Worm (Caenorhabditis elegans): ENCODE data around the gene perm-5.

The perm-5 gene

DNA sequence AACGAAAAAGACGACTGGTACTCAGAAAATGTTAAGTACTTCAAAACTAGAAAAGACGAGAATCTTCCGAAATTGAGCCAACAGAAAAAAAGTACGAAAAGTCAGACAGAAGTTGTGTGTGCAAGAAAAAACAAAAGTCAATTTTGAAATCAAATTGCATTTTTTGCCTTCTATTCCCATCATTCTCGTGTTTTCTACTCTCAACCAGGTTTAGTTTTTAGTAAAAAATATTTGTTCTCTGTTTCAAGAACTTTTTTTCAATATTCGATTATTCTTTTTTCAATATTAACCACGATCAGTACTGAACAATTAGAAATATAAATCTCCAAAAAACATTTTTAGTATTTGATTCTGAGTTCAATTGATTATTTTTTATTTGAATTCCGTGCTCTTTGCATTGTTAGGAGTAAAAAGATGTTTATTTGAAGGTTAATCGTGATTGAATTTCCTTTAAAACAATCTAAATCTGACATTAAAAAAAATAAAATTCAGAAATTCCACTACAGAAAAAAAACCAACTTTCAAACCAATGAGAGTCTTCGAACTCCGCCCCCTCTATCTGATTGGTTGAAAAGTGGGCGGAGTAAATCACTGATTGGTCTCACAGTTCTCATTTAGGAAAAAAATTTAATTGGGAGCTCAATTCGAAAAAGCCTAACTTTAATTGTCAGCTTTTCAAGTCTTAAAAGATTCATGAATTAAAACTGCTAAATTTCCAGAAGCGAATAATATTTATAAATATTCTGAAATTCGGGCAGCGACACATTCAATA, 12.3 kb upstream of the perm-5 start:
- TF ChIP-seq ztf-29 (GFP tag; IDR thresholded peaks at IDR 0.05) (no peak), klf-2 (GFP tag; conservative IDR thresholded peaks at IDR 0.05) (no peak)

DNA sequence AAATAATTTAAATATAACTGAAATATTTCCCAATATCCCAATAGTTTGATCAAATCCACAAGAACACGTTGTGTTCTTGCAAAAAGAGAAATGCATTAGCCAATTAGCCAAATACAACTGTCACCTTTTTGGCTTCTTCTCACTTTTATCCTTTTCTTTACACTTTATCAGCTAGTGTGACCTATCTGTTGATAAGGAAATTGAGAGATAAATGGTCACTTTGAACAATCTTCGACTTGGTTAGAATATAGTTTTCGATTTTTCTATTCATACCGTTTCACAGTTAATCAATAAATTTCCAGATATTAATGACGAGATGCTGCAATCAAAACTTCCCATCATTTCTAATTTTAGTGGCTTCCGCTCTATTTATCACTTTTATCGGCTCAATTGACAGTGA, 5.5 kb upstream of the perm-5 start, which contains the start of gene C55C3.1:
TSS of gene C55C3.1 (plus strand) at position 301 of the 400 bp plus-strand sequence.
- TF ChIP-seq ztf-23 (GFP tag; IDR thresholded peaks at IDR 0.05): no peak
- TF ChIP-seq ref-1 (GFP tag; conservative IDR thresholded peaks at IDR 0.05): no peak
- no peak for TF ChIP-seq flt-1 (GFP tag; IDR thresholded peaks at IDR 0.05)
- no peak for TF ChIP-seq tab-1 (GFP tag; IDR thresholded peaks at IDR 0.05)
- no peak for TF ChIP-seq med-1 (GFP tag; optimal IDR thresholded peaks at IDR 0.05; ENCODE audit: insufficient read depth)
- no peak for TF ChIP-seq T22C8.4 (GFP tag; IDR thresholded peaks at IDR 0.05)
- TF ChIP-seq cog-1 (tag; optimal IDR thresholded peaks at IDR 0.05): no peak
- TF ChIP-seq klf-2 (GFP tag; conservative IDR thresholded peaks at IDR 0.05): no peak
- TF ChIP-seq ztf-29 (GFP tag; IDR thresholded peaks at IDR 0.05): no peak

DNA sequence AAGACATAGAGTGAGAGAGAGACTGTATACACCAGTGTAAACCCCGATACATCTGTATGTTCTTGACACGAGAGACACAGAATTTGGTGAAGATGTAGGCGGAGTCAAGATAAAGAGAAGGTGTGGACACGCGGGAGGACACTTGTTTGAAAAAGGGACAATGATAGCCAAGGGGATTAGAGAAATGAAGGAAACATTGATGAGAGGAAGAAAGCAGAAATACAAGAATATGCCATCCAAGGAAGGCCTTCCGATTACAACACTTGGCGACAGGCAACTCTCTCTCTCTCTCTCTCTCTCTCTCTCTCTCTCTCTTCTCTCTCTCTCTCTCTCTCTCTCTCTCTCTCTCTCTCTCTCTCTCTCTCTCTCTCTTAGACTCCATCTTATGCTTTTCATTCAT, 3.3 kb upstream of the perm-5 start:
- TF ChIP-seq klf-2 (GFP tag; conservative IDR thresholded peaks at IDR 0.05) (no peak), flt-1 (GFP tag; IDR thresholded peaks at IDR 0.05) (no peak), cog-1 (tag; optimal IDR thresholded peaks at IDR 0.05) (no peak), tab-1 (GFP tag; IDR thresholded peaks at IDR 0.05) (no peak), ztf-23 (GFP tag; IDR thresholded peaks at IDR 0.05) (no peak), med-1 (GFP tag; optimal IDR thresholded peaks at IDR 0.05; ENCODE audit: insufficient read depth) (no peak), ztf-29 (GFP tag; IDR thresholded peaks at IDR 0.05) (no peak), ref-1 (GFP tag; conservative IDR thresholded peaks at IDR 0.05) (no peak)

DNA sequence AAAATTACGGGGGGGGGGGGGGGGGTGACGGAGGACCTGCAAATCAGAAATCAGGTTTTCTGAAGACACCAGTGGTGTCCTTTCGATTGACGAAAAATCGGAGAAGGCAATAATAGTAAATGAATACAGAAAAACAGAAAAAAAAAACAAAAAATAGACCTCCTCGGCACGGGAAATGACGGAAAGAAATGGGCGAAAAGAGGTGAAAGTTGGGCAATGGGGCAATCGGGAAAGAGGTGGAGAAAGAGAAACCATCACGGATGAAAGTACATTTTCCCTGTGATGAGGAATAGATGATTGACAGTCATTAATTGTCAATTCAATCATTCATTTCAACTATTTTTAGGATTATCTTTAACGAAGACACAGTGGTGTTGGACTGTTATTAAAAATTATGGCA, 649 bp upstream of the perm-5 start:
- TF ChIP-seq flt-1 (GFP tag; IDR thresholded peaks at IDR 0.05) (no peak), cog-1 (tag; optimal IDR thresholded peaks at IDR 0.05) (no peak), ztf-23 (GFP tag; IDR thresholded peaks at IDR 0.05) (no peak), ref-1 (GFP tag; conservative IDR thresholded peaks at IDR 0.05) (no peak), tab-1 (GFP tag; IDR thresholded peaks at IDR 0.05) (no peak), T22C8.4 (GFP tag; IDR thresholded peaks at IDR 0.05) (no peak), ztf-29 (GFP tag; IDR thresholded peaks at IDR 0.05) (no peak), klf-2 (GFP tag; conservative IDR thresholded peaks at IDR 0.05) (no peak), med-1 (GFP tag; optimal IDR thresholded peaks at IDR 0.05; ENCODE audit: insufficient read depth) (no peak)

DNA sequence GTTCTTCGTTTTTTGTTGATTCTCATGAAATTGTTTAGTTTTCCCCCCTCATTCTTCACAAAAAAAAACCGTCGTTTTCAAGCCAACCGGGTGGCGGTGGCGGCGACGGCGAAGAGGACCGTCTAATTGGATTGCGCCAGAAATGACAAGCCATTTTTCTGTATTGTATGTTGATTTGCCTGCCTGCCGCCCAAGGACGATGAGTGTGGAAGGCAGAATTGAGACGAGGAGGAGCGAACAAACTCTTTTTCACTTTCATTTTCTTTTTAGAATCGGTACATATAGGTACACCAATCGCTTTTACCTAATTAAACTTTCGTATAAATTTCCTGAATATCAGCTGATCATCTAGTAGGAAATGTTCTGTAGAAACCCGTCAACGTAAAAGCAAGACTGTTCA, 1.6 kb downstream of the perm-5 start:
- TF ChIP-seq ztf-29 (GFP tag; IDR thresholded peaks at IDR 0.05) (no peak), flt-1 (GFP tag; IDR thresholded peaks at IDR 0.05) (no peak), med-1 (GFP tag; optimal IDR thresholded peaks at IDR 0.05; ENCODE audit: insufficient read depth) (no peak), cog-1 (tag; optimal IDR thresholded peaks at IDR 0.05) (no peak), tab-1 (GFP tag; IDR thresholded peaks at IDR 0.05) (no peak), klf-2 (GFP tag; conservative IDR thresholded peaks at IDR 0.05) (no peak), T22C8.4 (GFP tag; IDR thresholded peaks at IDR 0.05) (no peak), ref-1 (GFP tag; conservative IDR thresholded peaks at IDR 0.05) (no peak), ztf-23 (GFP tag; IDR thresholded peaks at IDR 0.05) (no peak)

DNA sequence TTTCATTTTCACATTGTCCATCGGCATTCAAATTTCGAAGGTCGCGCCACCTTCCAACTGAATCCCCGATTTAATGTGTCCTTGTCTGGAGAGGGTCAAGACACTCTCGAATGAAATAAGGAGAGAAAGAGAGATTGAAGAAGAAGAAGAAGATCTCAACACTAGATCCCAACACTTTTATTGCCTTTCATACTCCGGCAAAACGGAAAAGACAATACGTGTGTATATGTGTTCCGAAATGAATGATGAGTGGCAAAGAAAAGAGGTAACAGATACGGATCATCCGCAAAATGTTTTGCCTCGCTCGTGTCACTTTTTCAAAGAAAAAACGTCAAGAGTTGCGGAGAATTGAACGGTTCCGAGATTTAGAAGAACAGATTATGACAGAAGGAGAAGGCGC, 2.9 kb downstream of the perm-5 start:
- TF ChIP-seq tab-1 (GFP tag; IDR thresholded peaks at IDR 0.05): no peak
- TF ChIP-seq cog-1 (tag; optimal IDR thresholded peaks at IDR 0.05): no peak
- TF ChIP-seq T22C8.4 (GFP tag; IDR thresholded peaks at IDR 0.05): no peak
- TF ChIP-seq ztf-29 (GFP tag; IDR thresholded peaks at IDR 0.05): no peak
- no peak for TF ChIP-seq flt-1 (GFP tag; IDR thresholded peaks at IDR 0.05)
- no peak for TF ChIP-seq ref-1 (GFP tag; conservative IDR thresholded peaks at IDR 0.05)

DNA sequence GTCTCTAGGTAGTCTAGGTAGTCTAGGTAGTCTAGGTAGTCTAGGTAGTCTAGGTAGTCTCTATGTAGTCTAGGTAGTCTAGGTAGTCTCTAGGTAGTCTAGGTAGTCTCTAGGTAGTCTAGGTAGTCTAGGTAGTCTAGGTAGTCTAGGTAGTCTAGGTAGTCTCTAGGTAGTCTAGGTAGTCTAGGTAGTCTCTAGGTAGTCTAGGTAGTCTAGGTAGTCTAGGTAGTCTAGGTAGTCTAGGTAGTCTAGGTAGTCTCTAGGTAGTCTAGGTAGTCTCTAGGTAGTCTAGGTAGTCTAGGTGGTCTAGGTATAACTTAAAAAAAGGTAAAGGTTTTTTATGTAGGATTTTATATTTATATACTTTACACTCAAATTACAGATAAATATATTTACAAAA, 12.1 kb downstream of the perm-5 start:
- TF ChIP-seq flt-1 (GFP tag; IDR thresholded peaks at IDR 0.05): peak; percentile 22; the same call in 1 of the 2 replicates
- TF ChIP-seq ztf-23 (GFP tag; IDR thresholded peaks at IDR 0.05): peak; percentile 32; the same call in 1 of the 2 replicates

DNA sequence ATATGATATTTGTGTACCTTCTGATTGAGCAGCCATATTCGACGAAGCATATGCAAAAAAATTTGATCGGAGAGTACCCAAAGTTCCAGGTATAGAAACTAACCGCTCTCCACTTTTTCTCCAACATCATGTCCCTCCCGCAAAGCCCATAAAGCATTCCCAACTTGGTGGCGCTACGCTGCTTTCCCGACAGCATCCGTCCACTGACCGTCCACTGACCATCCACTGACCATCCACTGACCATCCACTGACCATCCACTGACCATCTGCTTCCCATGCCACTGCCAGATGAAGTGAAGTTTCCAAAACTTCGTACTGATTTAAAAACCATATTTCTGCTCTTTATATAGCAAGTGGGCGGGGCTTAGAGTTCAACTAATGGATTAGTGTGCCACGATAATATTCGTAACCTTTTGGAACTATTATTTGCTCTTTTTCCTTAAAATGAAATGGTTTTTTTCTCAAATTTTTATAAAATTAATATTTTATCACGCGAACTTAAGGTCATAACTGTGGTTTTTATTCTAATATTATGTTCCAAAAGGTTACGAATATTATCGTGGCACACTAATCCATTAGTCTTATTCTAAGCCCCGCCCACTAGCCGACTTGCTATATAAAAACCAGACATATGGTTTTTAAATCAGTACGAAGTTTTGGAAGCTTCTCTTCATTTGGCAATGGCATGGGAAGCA, 12.7 kb downstream of the perm-5 start, which contains the start of gene C55C3.8:
TSS of gene C55C3.8 (plus strand) at position 645 of the 695 bp plus-strand sequence.
- TF ChIP-seq ztf-23 (GFP tag; IDR thresholded peaks at IDR 0.05): no peak
- TF ChIP-seq cog-1 (tag; optimal IDR thresholded peaks at IDR 0.05): no peak

DNA sequence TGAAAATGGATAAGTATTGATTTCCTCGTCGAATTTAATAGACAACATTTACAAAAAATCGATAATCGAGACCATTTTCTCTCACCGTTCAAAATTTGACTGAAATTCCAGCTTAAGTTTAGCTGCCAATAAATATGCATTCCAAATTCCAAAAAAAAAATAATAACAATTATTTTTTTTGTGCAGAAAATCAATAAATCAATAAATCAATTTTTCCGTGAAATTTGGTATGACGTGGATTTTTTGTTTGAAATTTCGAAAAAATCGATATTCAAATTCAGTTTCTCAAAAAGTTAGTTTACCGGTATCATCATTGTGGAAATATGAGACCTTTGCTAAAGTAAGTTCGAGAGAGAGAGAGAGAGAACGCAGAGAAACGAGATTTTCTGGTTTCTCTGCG, 18.3 kb downstream of the perm-5 start, which contains the start of gene C55C3.3:
TSS of gene C55C3.3 (plus strand) at position 274 of the 400 bp plus-strand sequence.
- TF ChIP-seq T22C8.4 (GFP tag; IDR thresholded peaks at IDR 0.05) (peak; percentile 45; the same call in 1 of the 2 replicates), flt-1 (GFP tag; IDR thresholded peaks at IDR 0.05) (no peak)

DNA sequence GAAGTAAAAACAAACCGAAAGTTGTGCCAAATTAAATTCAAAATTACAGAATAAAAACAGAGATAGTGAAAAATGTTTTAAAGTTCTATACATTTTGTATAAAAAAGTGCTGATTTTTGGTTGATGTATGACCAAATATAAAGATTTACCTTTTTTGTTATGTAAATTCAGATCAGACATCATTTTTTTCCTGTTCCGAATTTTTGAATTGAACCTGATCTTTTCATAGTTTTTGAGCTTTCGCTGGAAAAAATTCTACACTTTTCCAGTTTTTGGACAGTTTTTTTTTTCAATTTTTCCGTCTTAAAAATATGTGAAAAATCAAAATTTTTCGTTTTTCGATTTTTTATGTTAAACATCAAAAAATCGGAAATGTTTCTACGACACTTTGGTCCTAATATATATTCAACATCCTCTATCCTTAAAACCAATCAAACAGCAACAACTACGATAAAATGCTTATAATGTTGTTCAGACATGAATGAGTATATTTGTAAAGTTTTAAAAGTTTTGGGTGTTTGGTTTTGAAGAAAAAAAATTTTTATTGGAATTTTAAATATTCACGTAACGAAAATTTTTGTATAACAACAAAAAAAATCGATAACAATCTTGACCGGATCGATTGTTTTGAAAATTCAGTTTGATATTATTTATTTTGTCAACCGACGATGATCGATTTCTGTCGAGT, 20.6 kb downstream of the perm-5 start, which contains the start of the genes C55C3.7 and C55C3.6:
TSS of gene C55C3.7 (minus strand) at position 101 of the 688 bp plus-strand sequence.
TSS of gene C55C3.6 (plus strand) at position 638 of the 688 bp plus-strand sequence.
- no peak for TF ChIP-seq med-1 (GFP tag; optimal IDR thresholded peaks at IDR 0.05; ENCODE audit: insufficient read depth)
- TF ChIP-seq klf-2 (GFP tag; conservative IDR thresholded peaks at IDR 0.05): no peak

Data from whole organism, midembryonic.